Comparison of ENCODE assay signal across 3 fruit fly cellular contexts in the genomic region with DNA sequence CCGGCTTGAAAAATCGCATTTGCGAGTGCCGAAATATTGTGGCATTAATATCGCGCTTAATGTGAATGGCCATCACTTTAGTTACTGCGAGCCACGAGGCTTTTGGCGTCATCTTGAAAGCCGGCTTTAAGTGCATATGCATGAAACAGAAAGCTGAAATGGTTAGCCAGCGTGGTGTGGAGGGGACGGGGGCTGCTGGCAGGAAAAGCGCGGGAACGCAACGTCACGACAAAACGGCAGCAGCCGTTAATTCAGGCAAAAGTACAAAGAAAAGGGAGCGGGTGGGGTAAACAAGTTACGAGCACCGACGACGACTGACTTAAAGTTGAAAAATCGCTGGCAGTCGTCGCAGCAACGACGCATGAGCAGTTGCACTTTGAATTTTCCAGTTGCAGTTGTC.
A peak's percentile ranks its signal among the peaks of the same experiment; 100 is the strongest.
TF ChIP-seq lines count a peak whose summit lies in the region.

No protein-coding gene starts in this region.

- TF ChIP-seq CTCF in whole organism, embryonic (GFP tag; optimal IDR thresholded peaks at IDR 0.05; lab: Kevin White, UChicago) = no peak

TF ChIP-seq in whole organism, embryonic, 481 proteins besides CTCF, POLR2A, EP300 and RAD21:
- TF ChIP-seq CG2199 (GFP tag; IDR thresholded peaks at IDR 0.05; lab: Robert Waterston, UW) (0 out of 3 replicates have a peak, but pooled peaks have one; percentile 12), Pdp1 (GFP tag; optimal IDR thresholded peaks at IDR 0.05; lab: Kevin White, UChicago) (peak in 1 of 2 experiments; percentile 19), CG34422 (GFP tag; IDR thresholded peaks at IDR 0.05; lab: Robert Waterston, UW) (peak; percentile 20; the same call in 1 of the 3 replicates), bigmax (GFP tag; optimal IDR thresholded peaks at IDR 0.05; lab: Kevin White, UChicago) (no peak), stwl (tag; optimal IDR thresholded peaks at IDR 0.05; lab: Kevin White, UChicago) (no peak), Deaf1 (tag; optimal IDR thresholded peaks at IDR 0.05; lab: Kevin White, UChicago) (peak; percentile 52), crp (GFP tag; optimal IDR thresholded peaks at IDR 0.05; lab: Kevin White, UChicago) (no peak), crol (GFP tag; IDR thresholded peaks at IDR 0.05; lab: Robert Waterston, UW) (peak; percentile 63), Med (GFP tag; lab: Kevin White, UChicago) (peak; percentile 0), Dll (GFP tag; IDR thresholded peaks at IDR 0.05; lab: Robert Waterston, UW; ENCODE audit: partially characterized antibody) (0 out of 4 replicates have a peak, but pooled peaks have one; percentile 20), Blimp-1 (GFP tag; optimal IDR thresholded peaks at IDR 0.05; lab: Kevin White, UChicago) (peak; percentile 57), Dp (GFP tag; optimal IDR thresholded peaks at IDR 0.05; lab: Kevin White, UChicago) (peak; percentile 5)
TF ChIP-seq in whole organism, embryonic: peak in this region for 9.

TF ChIP-seq in whole organism, prepupa, 60 proteins besides CTCF, POLR2A, EP300 and RAD21:
- TF ChIP-seq CG7368 (GFP tag; optimal IDR thresholded peaks at IDR 0.05; lab: Kevin White, UChicago) (no peak), cyc (GFP tag; optimal IDR thresholded peaks at IDR 0.05; lab: Kevin White, UChicago) (no peak), CG6854 (GFP tag; optimal IDR thresholded peaks at IDR 0.05; lab: Kevin White, UChicago) (peak; percentile 4), CG3919 (GFP tag; optimal IDR thresholded peaks at IDR 0.05; lab: Kevin White, UChicago) (no peak), lz (GFP tag; optimal IDR thresholded peaks at IDR 0.05; lab: Kevin White, UChicago) (no peak), Blimp-1 (GFP tag; optimal IDR thresholded peaks at IDR 0.05; lab: Kevin White, UChicago) (peak; percentile 84), Sox14 (GFP tag; optimal IDR thresholded peaks at IDR 0.05; lab: Kevin White, UChicago) (peak; percentile 3), eg (GFP tag; IDR thresholded peaks at IDR 0.05; lab: Robert Waterston, UW) (0 out of 3 replicates have a peak, but pooled peaks have one; percentile 23)

TF ChIP-seq in whole organism, pupa, 21 proteins besides CTCF, POLR2A, EP300 and RAD21:
- TF ChIP-seq fd96Ca (GFP tag; IDR thresholded peaks at IDR 0.05; lab: Robert Waterston, UW) = no peak
- peak; percentile 10; the same call in 1 of the 3 replicates for TF ChIP-seq CG4496 (GFP tag; IDR thresholded peaks at IDR 0.05; lab: Robert Waterston, UW)
- TF ChIP-seq CG9948 (tag; optimal IDR thresholded peaks at IDR 0.05; lab: Kevin White, UChicago) = no peak
- no peak for TF ChIP-seq CG10348 (GFP tag; IDR thresholded peaks at IDR 0.05; lab: Robert Waterston, UW)
- TF ChIP-seq CG12605 (GFP tag; IDR thresholded peaks at IDR 0.05; lab: Robert Waterston, UW) = no peak
TF ChIP-seq in whole organism, pupa: peak in this region for 1.

Comparison
In these comparisons a context has a peak if more than half of its experiments do, and no peak if none do; other contexts are left out.
1. Of the 7 proteins assayed by ChIP-seq in both whole organism, embryonic and whole organism, prepupa: peak only in whole organism, embryonic: none; only in whole organism, prepupa: CG6854; in both: Blimp-1; in neither: 5.